Fruit fly (Drosophila melanogaster): ENCODE measurements around the gene slp2.

slp2 gene

DNA sequence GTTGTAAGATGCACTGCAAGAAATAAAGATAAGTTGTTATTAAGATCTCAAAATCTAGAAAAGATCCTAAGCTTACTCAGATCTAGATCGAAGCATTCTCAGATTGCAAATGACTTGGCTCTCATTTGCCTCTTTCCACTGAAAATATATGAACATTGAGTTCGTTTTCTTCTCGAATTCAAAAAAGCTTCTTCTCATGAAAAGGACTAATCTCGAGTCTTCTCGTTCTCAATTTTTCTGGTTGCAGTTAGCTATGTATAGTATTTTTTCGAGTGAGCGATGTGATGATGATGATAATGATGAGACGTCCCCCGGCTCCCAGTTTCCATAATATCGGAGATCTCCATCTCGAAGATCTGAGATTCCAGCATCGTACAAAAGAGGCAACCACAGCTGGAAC, 19.7 kb downstream of the slp2 start (continued):
- no peak for TF ChIP-seq mirr (GFP tag; optimal IDR thresholded peaks at IDR 0.05)
- TF ChIP-seq Ada2b (GFP tag; IDR thresholded peaks at IDR 0.05): no peak
- peak; percentile 64 for TF ChIP-seq sens (GFP tag)
- peak in 1 of 2 experiments; percentile 26 for TF ChIP-seq Hr51 (GFP tag; optimal IDR thresholded peaks at IDR 0.05)
- TF ChIP-seq CG8924 (tag; optimal IDR thresholded peaks at IDR 0.05): peak; percentile 49
- no peak for TF ChIP-seq luna (GFP tag; optimal IDR thresholded peaks at IDR 0.05)
- TF ChIP-seq kay (GFP tag; optimal IDR thresholded peaks at IDR 0.05): peak; percentile 36
- TF ChIP-seq prd (optimal IDR thresholded peaks at IDR 0.05): no peak
- peak; percentile 37; the same call in 1 of the 3 replicates for TF ChIP-seq prd (GFP tag; IDR thresholded peaks at IDR 0.05)
- TF ChIP-seq fd3F (GFP tag; optimal IDR thresholded peaks at IDR 0.05): no peak
- no peak for TF ChIP-seq exex (tag; optimal IDR thresholded peaks at IDR 0.05)
- no peak for TF ChIP-seq nom (GFP tag; optimal IDR thresholded peaks at IDR 0.05)
- peak; percentile 33 for TF ChIP-seq CG6254 (GFP tag; optimal IDR thresholded peaks at IDR 0.05)
- TF ChIP-seq disco-r (GFP tag; optimal IDR thresholded peaks at IDR 0.05): no peak
- TF ChIP-seq CG1602 (GFP tag; optimal IDR thresholded peaks at IDR 0.05): peak; percentile 5
- TF ChIP-seq CG13894 (tag; optimal IDR thresholded peaks at IDR 0.05): no peak
- TF ChIP-seq Gsc (GFP tag; IDR thresholded peaks at IDR 0.05): no peak
- no peak for TF ChIP-seq stc (GFP tag; IDR thresholded peaks at IDR 0.05)
- TF ChIP-seq CG1529 (GFP tag; optimal IDR thresholded peaks at IDR 0.05): peak; percentile 57
- no peak for TF ChIP-seq MBD-R2 (GFP tag; IDR thresholded peaks at IDR 0.05)
- TF ChIP-seq Chrac-16 (GFP tag; optimal IDR thresholded peaks at IDR 0.05): peak; percentile 9
- TF ChIP-seq cato (GFP tag; optimal IDR thresholded peaks at IDR 0.05; ENCODE audit: borderline replicate concordance): peak; percentile 38
- TF ChIP-seq shn (GFP tag; optimal IDR thresholded peaks at IDR 0.05): peak; percentile 13
- TF ChIP-seq Dll (GFP tag; IDR thresholded peaks at IDR 0.05; ENCODE audit: partially characterized antibody): no peak
- no peak for TF ChIP-seq CG4707 (GFP tag; optimal IDR thresholded peaks at IDR 0.05)
- TF ChIP-seq kah (GFP tag; optimal IDR thresholded peaks at IDR 0.05): no peak
- no peak for TF ChIP-seq CG8765 (GFP tag; IDR thresholded peaks at IDR 0.05)
- TF ChIP-seq Bdp1 (GFP tag; optimal IDR thresholded peaks at IDR 0.05): no peak
- no peak for TF ChIP-seq CG11695 (GFP tag; IDR thresholded peaks at IDR 0.05)
- peak; percentile 34 for TF ChIP-seq CG7556 (GFP tag; optimal IDR thresholded peaks at IDR 0.05)
- TF ChIP-seq CG12942 (GFP tag; optimal IDR thresholded peaks at IDR 0.05): peak; percentile 21
- no peak for TF ChIP-seq CG6683 (GFP tag; optimal IDR thresholded peaks at IDR 0.05)
- no peak for TF ChIP-seq CG34376 (GFP tag; optimal IDR thresholded peaks at IDR 0.05)
- TF ChIP-seq maf-S (GFP tag; optimal IDR thresholded peaks at IDR 0.05): no peak
- TF ChIP-seq run (tag; optimal IDR thresholded peaks at IDR 0.05): no peak
- no peak for TF ChIP-seq Dbx (GFP tag; IDR thresholded peaks at IDR 0.05)
- TF ChIP-seq CG17328 (GFP tag; IDR thresholded peaks at IDR 0.05): peak; percentile 52
- TF ChIP-seq abd-A (tag; optimal IDR thresholded peaks at IDR 0.05): no peak
- no peak for TF ChIP-seq crol (GFP tag; IDR thresholded peaks at IDR 0.05)
- TF ChIP-seq CG12659 (GFP tag; optimal IDR thresholded peaks at IDR 0.05): no peak
- peak; percentile 39; the same call in 1 of the 2 replicates for TF ChIP-seq lmd (GFP tag; IDR thresholded peaks at IDR 0.05)
- TF ChIP-seq cas (GFP tag; IDR thresholded peaks at IDR 0.05): no peak
- peak; percentile 69 for TF ChIP-seq Med (GFP tag)
- TF ChIP-seq pros (GFP tag; optimal IDR thresholded peaks at IDR 0.05): peak; percentile 21
- no peak for TF ChIP-seq CG1832 (GFP tag; optimal IDR thresholded peaks at IDR 0.05)
- TF ChIP-seq br (optimal IDR thresholded peaks at IDR 0.05): no peak
- no peak for TF ChIP-seq Dref (GFP tag; IDR thresholded peaks at IDR 0.05)
- peak; percentile 63 for TF ChIP-seq CG8388 (GFP tag; optimal IDR thresholded peaks at IDR 0.05)
- no peak for TF ChIP-seq CG11560 (tag; IDR thresholded peaks at IDR 0.05)
- TF ChIP-seq CG12744 (GFP tag; optimal IDR thresholded peaks at IDR 0.05): no peak
- TF ChIP-seq CG8478 (optimal IDR thresholded peaks at IDR 0.05): no peak
- TF ChIP-seq Trl (optimal IDR thresholded peaks at IDR 0.05): no peak
- TF ChIP-seq Trl (GFP tag; optimal IDR thresholded peaks at IDR 0.05): peak; percentile 42
